Worm (Caenorhabditis elegans) whole organism, L4/young adult: Measurements from ENCODE around the gene try-1.

Experiments used
- W03F9.2 ChIP-seq: fragments of 150-350 bp; optimal IDR thresholded peaks from 2 replicates; lab custom pipeline; 2014; ENCODE audit warnings: missing biosample characterization, missing genetic modification characterization
- dao-5 ChIP-seq: sonication (generic microtip); optimal IDR thresholded peaks from 2 replicates; lab custom pipeline; 2016; ENCODE audit warnings: missing genotype, missing genetic modification characterization, moderate library complexity, missing compliant biosample characterization
- him-1 ChIP-seq: sonication (generic microtip); optimal IDR thresholded peaks from 2 replicates; lab custom pipeline; 2016; ENCODE audit warnings: missing genotype, missing genetic modification reagents, missing genetic modification characterization, missing compliant biosample characterization

The try-1 gene

ce11 chrII:4949380-4949950, at the start of gene try-1, which contains the start of gene zyg-12:
Gene try-1 (minus strand): TSS chrII:4949527.
Gene zyg-12 (plus strand): TSS chrII:4949900.
- no peak for TF ChIP-seq him-1 (tag; lab: Kevin White, UChicago)
- TF ChIP-seq W03F9.2: no peak
- TF ChIP-seq dao-5 (tag; lab: Kevin White, UChicago): no peak

DNA sequence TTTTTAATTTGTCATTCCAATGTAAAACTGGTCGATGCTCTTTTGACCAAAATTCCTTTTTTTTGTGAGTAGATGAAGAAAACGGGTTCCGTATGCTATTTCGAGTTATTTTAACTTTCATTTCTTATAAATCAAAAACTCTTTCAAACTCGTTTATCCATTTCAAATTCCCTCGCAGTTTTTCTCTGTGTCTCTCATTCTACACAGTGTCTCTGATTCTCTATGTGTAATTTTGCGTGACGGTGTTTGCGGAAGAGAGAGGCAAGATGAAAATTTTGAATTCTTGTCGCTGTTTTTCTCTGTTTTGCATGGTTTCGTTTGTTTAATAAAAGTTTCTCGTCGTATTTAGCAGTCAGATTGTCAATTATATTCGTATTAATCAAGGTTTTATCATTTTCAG, 49.8 kb upstream of the try-1 start, which contains the start of gene citk-2:
citk-2 (plus strand) TSS at position 399 of the 400 bp plus-strand sequence.
- TF ChIP-seq dao-5 (tag; lab: Kevin White, UChicago): no peak
- no peak for TF ChIP-seq W03F9.2
- no peak for TF ChIP-seq him-1 (tag; lab: Kevin White, UChicago)

ce11 chrII:4998657-4999056, 49.3 kb upstream of the try-1 start, which contains the start of gene F59A6.11:
Gene F59A6.11 (minus strand): TSS chrII:4998757.
- TF ChIP-seq W03F9.2: no peak
- no peak for TF ChIP-seq him-1 (tag; lab: Kevin White, UChicago)
- no peak for TF ChIP-seq dao-5 (tag; lab: Kevin White, UChicago)

- TF ChIP-seq him-1 (tag; lab: Kevin White, UChicago): no peak
- TF ChIP-seq dao-5 (tag; lab: Kevin White, UChicago): no peak
- no peak for TF ChIP-seq W03F9.2
Observed at ce11 chrII:4994939-4995338, 45.6 kb upstream of the try-1 start, which contains the start of gene rnh-1.0. Gene rnh-1.0 (plus strand): TSS chrII:4995327.

DNA sequence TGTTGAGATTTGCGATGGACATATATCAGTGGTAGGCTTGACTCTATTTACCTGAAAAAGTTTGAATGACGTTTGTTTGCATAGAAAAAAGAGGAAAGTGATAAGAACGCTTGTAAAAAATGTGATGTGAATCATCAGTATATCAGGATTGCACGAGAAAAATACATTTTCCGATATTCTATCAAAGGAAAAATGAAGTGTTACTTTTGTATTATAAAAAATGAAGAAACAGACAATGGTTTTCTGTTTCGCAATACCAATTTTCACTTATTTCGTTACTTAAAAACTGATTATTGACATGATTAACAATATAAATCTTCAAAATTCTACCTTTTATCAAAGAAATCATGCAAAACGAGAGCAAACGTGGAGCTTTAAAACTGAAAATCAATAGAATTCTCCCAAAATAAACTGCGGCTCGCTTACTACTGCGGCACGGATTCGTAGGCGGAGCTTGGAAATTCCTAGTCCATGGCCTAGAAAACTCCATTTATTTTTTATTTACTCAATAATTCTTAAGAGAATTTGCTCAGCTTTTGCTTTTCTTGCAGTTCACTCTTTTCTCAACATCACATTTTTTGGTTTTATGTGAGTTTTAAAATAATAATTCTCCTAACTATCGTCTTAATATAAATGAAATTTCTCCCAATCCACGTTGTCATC, 44.3 kb upstream of the try-1 start, which contains the start of the genes eif-1 and vps-24:
eif-1 (minus strand) TSS at position 51 of the 663 bp plus-strand sequence.
vps-24 (plus strand) TSS at position 469 of the 663 bp plus-strand sequence.
- TF ChIP-seq him-1 (tag; lab: Kevin White, UChicago): no peak
- peak; percentile 33 for TF ChIP-seq W03F9.2

ce11 chrII:4992977-4993376, 43.6 kb upstream of the try-1 start, which contains the start of gene pigb-1:
Gene pigb-1 (minus strand): TSS chrII:4993077.
- TF ChIP-seq him-1 (tag; lab: Kevin White, UChicago) (no peak), W03F9.2 (no peak), dao-5 (tag; lab: Kevin White, UChicago) (no peak)

DNA sequence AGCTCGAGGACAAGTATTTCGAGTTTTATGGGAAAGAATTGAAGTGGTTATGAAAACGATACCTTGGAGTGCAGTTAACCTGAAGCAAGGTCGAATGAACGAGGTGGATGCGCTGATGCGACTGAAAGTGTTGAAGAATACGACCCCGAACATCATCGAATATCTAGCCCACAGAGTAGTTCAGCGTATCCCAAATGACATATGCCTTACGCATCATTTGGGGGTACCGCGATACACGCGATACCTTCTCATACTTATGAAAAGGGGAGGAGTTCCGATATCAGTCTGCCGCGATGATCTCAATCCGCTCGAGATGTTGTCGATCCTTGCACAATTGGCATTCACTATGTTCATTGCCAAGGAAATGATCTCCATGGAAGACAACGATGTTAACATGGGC, 40.5 kb upstream of the try-1 start, which contains the start of gene T27F7.12:
T27F7.12 (plus strand) TSS at position 301 of the 400 bp plus-strand sequence.
- no peak for TF ChIP-seq W03F9.2
- no peak for TF ChIP-seq him-1 (tag; lab: Kevin White, UChicago)
- TF ChIP-seq dao-5 (tag; lab: Kevin White, UChicago): no peak

ce11 chrII:4987257-4987656, 37.9 kb upstream of the try-1 start:
- no peak for TF ChIP-seq dao-5 (tag; lab: Kevin White, UChicago)
- no peak for TF ChIP-seq him-1 (tag; lab: Kevin White, UChicago)
- no peak for TF ChIP-seq W03F9.2

DNA sequence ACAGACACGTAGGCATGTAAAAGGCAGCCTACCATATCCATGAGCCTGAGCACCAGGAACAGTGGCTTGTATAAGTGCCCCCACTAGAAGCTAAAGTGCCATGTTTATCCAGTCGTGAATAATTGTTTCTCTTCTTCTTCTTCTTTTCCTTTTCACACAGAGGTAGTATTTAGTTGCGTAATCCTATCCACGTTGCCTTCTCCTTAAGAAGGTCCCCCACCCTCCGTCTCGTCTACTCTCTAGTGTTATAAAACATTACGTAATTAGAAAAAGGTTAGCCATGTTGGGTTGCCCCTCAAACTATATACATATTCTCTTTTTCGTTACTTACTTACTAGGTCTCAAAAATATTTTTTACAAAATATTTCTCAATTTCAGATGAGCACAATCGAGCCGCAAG, 37.3 kb upstream of the try-1 start:
- no peak for TF ChIP-seq W03F9.2
- TF ChIP-seq dao-5 (tag; lab: Kevin White, UChicago): no peak
- TF ChIP-seq him-1 (tag; lab: Kevin White, UChicago): no peak

- TF ChIP-seq W03F9.2: no peak
- no peak for TF ChIP-seq him-1 (tag; lab: Kevin White, UChicago)
- TF ChIP-seq dao-5 (tag; lab: Kevin White, UChicago): no peak
Observed at ce11 chrII:4985961-4986503, 36.7 kb upstream of the try-1 start.

ce11 chrII:4984151-4984550, 34.8 kb upstream of the try-1 start:
- TF ChIP-seq him-1 (tag; lab: Kevin White, UChicago): no peak

DNA sequence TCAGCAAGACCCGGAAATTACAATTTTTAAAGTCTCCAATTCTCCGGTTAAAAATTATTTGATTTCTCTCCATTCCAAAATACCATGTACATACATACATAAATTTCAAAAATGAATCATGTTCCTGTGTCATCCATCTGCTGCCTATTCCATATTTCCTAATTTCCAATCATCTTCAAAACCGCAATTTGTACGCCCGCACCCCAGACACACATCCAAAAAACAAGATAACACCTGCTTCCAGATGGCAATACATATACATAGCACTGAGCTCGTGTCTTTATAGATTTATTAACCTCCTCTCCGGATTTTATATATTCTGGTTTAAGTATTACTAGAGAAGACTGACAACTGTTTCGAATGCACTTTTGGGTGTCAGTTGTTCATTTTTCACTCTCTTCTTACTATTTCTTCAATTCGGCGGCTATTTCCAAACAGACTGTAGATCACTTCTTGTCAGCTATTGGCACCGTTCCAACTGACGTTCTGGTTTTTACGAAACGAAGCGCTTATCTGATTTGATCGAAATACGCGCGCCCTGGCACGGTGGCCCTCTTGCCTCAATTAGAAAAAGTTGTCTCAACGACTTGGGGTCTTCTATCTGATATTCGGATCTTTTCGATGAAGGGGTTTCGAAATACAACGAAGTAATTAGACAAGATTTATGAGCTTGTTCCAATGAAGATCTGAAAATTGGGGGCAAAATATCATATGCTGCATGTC, 32.5 kb upstream of the try-1 start:
- no peak for TF ChIP-seq him-1 (tag; lab: Kevin White, UChicago)
- TF ChIP-seq W03F9.2: no peak
- no peak for TF ChIP-seq dao-5 (tag; lab: Kevin White, UChicago)

- TF ChIP-seq dao-5 (tag; lab: Kevin White, UChicago) (no peak), him-1 (tag; lab: Kevin White, UChicago) (no peak), W03F9.2 (no peak)
Observed at ce11 chrII:4975311-4975710, 26.0 kb upstream of the try-1 start.
